Worm (Caenorhabditis elegans): ENCODE results near the gene ndab-2.

ndab-2 gene

ce11 chrIII:7141285-7141715 lies 39.3 kb upstream of the ndab-2 start:
- peak; percentile 25 for TF ChIP-seq fos-1 (tag; optimal IDR thresholded peaks at IDR 0.05)
- peak; percentile 31 for TF ChIP-seq sma-3 (GFP tag; optimal IDR thresholded peaks at IDR 0.05)
- TF ChIP-seq sem-4 (tag; optimal IDR thresholded peaks at IDR 0.05) = no peak
- TF ChIP-seq F13H6.1 (tag; optimal IDR thresholded peaks at IDR 0.05) = peak; percentile 39
- peak; percentile 56 for TF ChIP-seq crh-2 (tag; optimal IDR thresholded peaks at IDR 0.05)
- TF ChIP-seq elt-3 (tag; optimal IDR thresholded peaks at IDR 0.05) = no peak
- peak; percentile 25 for TF ChIP-seq nhr-21 (tag; optimal IDR thresholded peaks at IDR 0.05)
- TF ChIP-seq ceh-82 (tag; optimal IDR thresholded peaks at IDR 0.05) = no peak
- TF ChIP-seq egl-27 (tag; optimal IDR thresholded peaks at IDR 0.05) = peak; percentile 70
- TF ChIP-seq snpc-4 (tag; optimal IDR thresholded peaks at IDR 0.05) = peak; percentile 97
- peak; percentile 26 for TF ChIP-seq nhr-129 (tag; optimal IDR thresholded peaks at IDR 0.05)
- TF ChIP-seq sma-9 (GFP tag; optimal IDR thresholded peaks at IDR 0.05) = peak; percentile 77
- TF ChIP-seq sma-9 (tag; optimal IDR thresholded peaks at IDR 0.05) = no peak
- TF ChIP-seq nhr-10 (tag; optimal IDR thresholded peaks at IDR 0.05) = peak; percentile 38
- TF ChIP-seq mdl-1 (tag; optimal IDR thresholded peaks at IDR 0.05) = peak in 1 of 2 experiments; percentile 47
- TF ChIP-seq ama-1 (optimal IDR thresholded peaks at IDR 0.05) = peak; percentile 91
- TF ChIP-seq nhr-23 (tag; optimal IDR thresholded peaks at IDR 0.05) = no peak
- TF ChIP-seq gmeb-1 (tag; optimal IDR thresholded peaks at IDR 0.05) = peak; percentile 72
- peak; percentile 12 to 58 for TF ChIP-seq lsy-2 (tag; optimal IDR thresholded peaks at IDR 0.05)

- no peak for TF ChIP-seq zag-1 (tag; optimal IDR thresholded peaks at IDR 0.05)
- TF ChIP-seq fos-1 (tag; optimal IDR thresholded peaks at IDR 0.05) = no peak
- peak; percentile 34 for TF ChIP-seq crh-2 (tag; optimal IDR thresholded peaks at IDR 0.05)
- no peak for TF ChIP-seq lin-11 (tag; optimal IDR thresholded peaks at IDR 0.05)
- TF ChIP-seq mbf-1 (tag; optimal IDR thresholded peaks at IDR 0.05) = no peak
- TF ChIP-seq blmp-1 (tag; optimal IDR thresholded peaks at IDR 0.05; ENCODE audit: insufficient read depth) = no peak
- no peak for TF ChIP-seq nhr-10 (tag; optimal IDR thresholded peaks at IDR 0.05)
- TF ChIP-seq lsy-2 (tag; optimal IDR thresholded peaks at IDR 0.05) = peak; percentile 36 to 45
- no peak for TF ChIP-seq nhr-129 (tag; optimal IDR thresholded peaks at IDR 0.05)
- no peak for TF ChIP-seq C34F6.9 (tag; optimal IDR thresholded peaks at IDR 0.05)
- no peak for TF ChIP-seq unc-62 (GFP tag; optimal IDR thresholded peaks at IDR 0.05)
- TF ChIP-seq mdl-1 (tag; optimal IDR thresholded peaks at IDR 0.05) = no peak
- TF ChIP-seq unc-39 (tag; optimal IDR thresholded peaks at IDR 0.05) = no peak
- TF ChIP-seq sma-3 (GFP tag; optimal IDR thresholded peaks at IDR 0.05) = peak; percentile 64
- TF ChIP-seq ama-1 (optimal IDR thresholded peaks at IDR 0.05) = peak; percentile 76
- TF ChIP-seq nhr-77 (tag; optimal IDR thresholded peaks at IDR 0.05) = no peak
- peak; percentile 25 for TF ChIP-seq egl-27 (tag; optimal IDR thresholded peaks at IDR 0.05)
- TF ChIP-seq nhr-6 (tag; optimal IDR thresholded peaks at IDR 0.05) = no peak
- TF ChIP-seq ceh-82 (tag; optimal IDR thresholded peaks at IDR 0.05) = no peak
- no peak for TF ChIP-seq nhr-23 (tag; optimal IDR thresholded peaks at IDR 0.05)
- no peak for TF ChIP-seq lin-13 (GFP tag; optimal IDR thresholded peaks at IDR 0.05)
- no peak for TF ChIP-seq Y55F3AM.14 (GFP tag; optimal IDR thresholded peaks at IDR 0.05)
- TF ChIP-seq nhr-25 (tag; optimal IDR thresholded peaks at IDR 0.05) = peak; percentile 3
- TF ChIP-seq snpc-4 (tag; optimal IDR thresholded peaks at IDR 0.05) = peak; percentile 95
- TF ChIP-seq ztf-4 (tag; optimal IDR thresholded peaks at IDR 0.05) = no peak
- TF ChIP-seq F13H6.1 (tag; optimal IDR thresholded peaks at IDR 0.05) = peak; percentile 4
- TF ChIP-seq skn-1 (tag; optimal IDR thresholded peaks at IDR 0.05) = no peak
- no peak for TF ChIP-seq sem-4 (tag; optimal IDR thresholded peaks at IDR 0.05)
- no peak for TF ChIP-seq R02D3.7 (tag; optimal IDR thresholded peaks at IDR 0.05)
- TF ChIP-seq elt-3 (tag; optimal IDR thresholded peaks at IDR 0.05) = no peak
- peak; percentile 25 for TF ChIP-seq sma-9 (GFP tag; optimal IDR thresholded peaks at IDR 0.05)
- TF ChIP-seq sma-9 (tag; optimal IDR thresholded peaks at IDR 0.05) = no peak
- TF ChIP-seq nhr-21 (tag; optimal IDR thresholded peaks at IDR 0.05) = peak; percentile 10
- TF ChIP-seq elt-1 (tag; optimal IDR thresholded peaks at IDR 0.05) = no peak
- no peak for TF ChIP-seq ceh-16 (tag; optimal IDR thresholded peaks at IDR 0.05)
- peak; percentile 64 for TF ChIP-seq gmeb-1 (tag; optimal IDR thresholded peaks at IDR 0.05)
- TF ChIP-seq dmd-4 (tag; optimal IDR thresholded peaks at IDR 0.05) = no peak
- TF ChIP-seq peb-1 (tag; optimal IDR thresholded peaks at IDR 0.05) = no peak
- no peak for TF ChIP-seq nhr-12 (tag; optimal IDR thresholded peaks at IDR 0.05)
These were observed 38.4 kb upstream of the ndab-2 start for ce11 chrIII:7142172-7142601.

DNA sequence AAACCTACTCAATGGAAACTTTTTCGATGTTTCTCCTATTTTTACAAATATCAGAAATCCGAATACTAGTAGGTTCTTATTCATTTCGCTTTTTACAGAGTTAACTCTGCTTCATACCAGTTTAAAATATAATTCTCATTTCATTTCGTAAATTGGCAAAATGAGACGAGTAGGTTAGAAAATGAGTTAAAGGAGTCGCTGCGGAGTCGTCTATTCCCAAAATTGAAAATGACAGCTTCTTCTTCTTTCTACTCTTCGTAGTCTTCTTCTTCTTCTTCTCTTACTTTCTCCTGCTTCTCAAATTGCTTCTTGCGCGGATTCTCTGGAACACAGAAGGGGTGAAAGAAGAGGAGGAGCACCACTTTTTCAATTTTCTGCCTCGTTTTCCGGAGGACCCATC lies 35.8 kb upstream of the ndab-2 start, which contains the start of gene glr-2:
glr-2 (minus strand) TSS at position 211 of the 400 bp plus-strand sequence.
- no peak for TF ChIP-seq nhr-237 (tag; optimal IDR thresholded peaks at IDR 0.05)
- no peak for TF ChIP-seq sma-9 (GFP tag; optimal IDR thresholded peaks at IDR 0.05)
- no peak for TF ChIP-seq sma-9 (tag; optimal IDR thresholded peaks at IDR 0.05)
- TF ChIP-seq alr-1 (tag; optimal IDR thresholded peaks at IDR 0.05) = no peak
- no peak for TF ChIP-seq ztf-1 (GFP tag; conservative IDR thresholded peaks at IDR 0.05)
- no peak for TF ChIP-seq ztf-4 (tag; optimal IDR thresholded peaks at IDR 0.05)
- no peak for TF ChIP-seq nhr-6 (tag; optimal IDR thresholded peaks at IDR 0.05)
- TF ChIP-seq snpc-4 (tag; optimal IDR thresholded peaks at IDR 0.05) = no peak
